Worm (Caenorhabditis elegans) whole organism, mixed stage, embryonic: ENCODE results near the gene pals-39.

Experiments used
- mep-1 ChIP-seq: fragments of 150-350 bp; optimal IDR thresholded peaks from 2 replicates; lab custom pipeline; 2017; ENCODE audit warnings: missing biosample characterization, missing genetic modification reagents, missing genetic modification characterization, inconsistent platforms
- nhr-237 ChIP-seq: fragments of 150-350 bp; optimal IDR thresholded peaks from 2 replicates; lab custom pipeline; 2014; ENCODE audit warnings: missing biosample characterization, missing genetic modification characterization
- pha-4 ChIP-seq: fragments of 150-350 bp; optimal IDR thresholded peaks from 2 replicates; lab custom pipeline; 2018; ENCODE audit warnings: missing biosample characterization, missing genetic modification reagents, missing genetic modification characterization
- snpc-4 ChIP-seq: fragments of 150-350 bp; optimal IDR thresholded peaks from 2 replicates; lab custom pipeline; 2014; ENCODE audit warnings: missing biosample characterization, missing genetic modification characterization
- unc-120 ChIP-seq: sonication (generic microtip); optimal IDR thresholded peaks from 2 replicates; lab custom pipeline; 2017; ENCODE audit warnings: missing genetic modification characterization, missing compliant biosample characterization; ENCODE audit not compliant: poor library complexity, severe bottlenecking
- unc-62 ChIP-seq: fragments of 150-350 bp; optimal IDR thresholded peaks from 2 replicates; lab custom pipeline; 2014; ENCODE audit warnings: missing biosample characterization, missing genetic modification reagents, missing genetic modification characterization

ce11 chrV:12408996-12409395 is 34.7 kb downstream of the pals-39 start:
- no peak for TF ChIP-seq unc-120 (tag; lab: Kevin White, UChicago)
- TF ChIP-seq mep-1 = no peak
- TF ChIP-seq snpc-4 = no peak
- no peak for TF ChIP-seq pha-4 (tag; lab: Kevin White, UChicago)
- no peak for TF ChIP-seq unc-62
- TF ChIP-seq nhr-237 (tag; lab: Kevin White, UChicago) = no peak
